3 fruit fly cellular contexts compared by ENCODE assay signal in the genomic region with DNA sequence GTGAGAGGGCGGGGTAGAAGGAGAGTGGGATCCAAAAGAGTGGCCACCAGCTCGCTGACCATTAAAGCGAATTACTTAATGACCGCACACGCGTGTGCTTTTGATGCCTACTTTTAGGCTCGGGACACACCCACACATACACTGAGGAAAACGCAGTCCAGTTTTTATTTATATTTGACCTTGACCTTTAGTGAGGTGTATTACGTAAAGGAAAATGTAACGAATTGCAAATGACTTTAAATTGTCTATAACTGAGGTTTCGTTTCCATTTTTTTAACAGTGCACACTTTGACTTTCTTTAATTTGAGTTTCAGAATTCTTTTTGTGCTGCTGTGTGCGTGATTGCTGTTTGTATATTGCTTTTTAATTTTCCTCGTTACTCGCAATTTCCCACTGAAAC.
TF ChIP-seq lines count a peak whose summit lies in the region.

No protein-coding gene starts in this region.

- no peak for TF ChIP-seq CTCF in whole organism, embryonic (GFP tag; optimal IDR thresholded peaks at IDR 0.05; lab: Kevin White, UChicago)

TF ChIP-seq in whole organism, embryonic, 481 proteins besides CTCF, POLR2A, EP300 and RAD21 (continues in another document):
- TF ChIP-seq CG15269 (tag; optimal IDR thresholded peaks at IDR 0.05; lab: Kevin White, UChicago) (peak; percentile 33), Ada2b (GFP tag; IDR thresholded peaks at IDR 0.05; lab: Robert Waterston, UW) (peak; percentile 25; the same call in 1 of the 2 replicates), CG6683 (GFP tag; optimal IDR thresholded peaks at IDR 0.05; lab: Kevin White, UChicago) (no peak), Sin3A (optimal IDR thresholded peaks at IDR 0.05; lab: Kevin White, UChicago) (no peak), salm (tag; optimal IDR thresholded peaks at IDR 0.05; lab: Kevin White, UChicago) (no peak), Meics (GFP tag; optimal IDR thresholded peaks at IDR 0.05; lab: Kevin White, UChicago) (peak; percentile 43), sisA (GFP tag; IDR thresholded peaks at IDR 0.05; lab: Robert Waterston, UW) (peak; percentile 48; the same call in 1 of the 2 replicates), Ssrp (tag; optimal IDR thresholded peaks at IDR 0.05; lab: Kevin White, UChicago) (peak; percentile 16), esg (GFP tag; conservative IDR thresholded peaks at IDR 0.05; lab: Robert Waterston, UW) (peak; percentile 41; the same call in 1 of the 2 replicates), z (GFP tag; IDR thresholded peaks at IDR 0.05; lab: Robert Waterston, UW) (no peak), CG10209 (GFP tag; optimal IDR thresholded peaks at IDR 0.05; lab: Kevin White, UChicago) (peak; percentile 12), CG7745 (tag; optimal IDR thresholded peaks at IDR 0.05; lab: Kevin White, UChicago) (no peak), CG2129 (GFP tag; IDR thresholded peaks at IDR 0.05; lab: Robert Waterston, UW; ENCODE audit: partially characterized antibody) (no peak), CG31441 (GFP tag; IDR thresholded peaks at IDR 0.05; lab: Robert Waterston, UW) (0 out of 2 replicates have a peak, but pooled peaks have one; percentile 20), CG1832 (GFP tag; optimal IDR thresholded peaks at IDR 0.05; lab: Kevin White, UChicago) (no peak), nmo (GFP tag; optimal IDR thresholded peaks at IDR 0.05; lab: Kevin White, UChicago) (peak; percentile 7), CG14667 (GFP tag; IDR thresholded peaks at IDR 0.05; lab: Robert Waterston, UW) (no peak), gcm2 (GFP tag; optimal IDR thresholded peaks at IDR 0.05; lab: Kevin White, UChicago) (no peak), CG11456 (GFP tag; IDR thresholded peaks at IDR 0.05; lab: Robert Waterston, UW) (no peak), peb (GFP tag; IDR thresholded peaks at IDR 0.05; lab: Robert Waterston, UW) (no peak), slbo (GFP tag; IDR thresholded peaks at IDR 0.05; lab: Robert Waterston, UW) (peak; percentile 48; the same call in 1 of the 2 replicates), CG2120 (GFP tag; optimal IDR thresholded peaks at IDR 0.05; lab: Kevin White, UChicago) (peak; percentile 48), tll (GFP tag; optimal IDR thresholded peaks at IDR 0.05; lab: Kevin White, UChicago) (no peak), pan (optimal IDR thresholded peaks at IDR 0.05; lab: Kevin White, UChicago) (no peak), pan (GFP tag; optimal IDR thresholded peaks at IDR 0.05 in 1 of 2, IDR thresholded peaks at IDR 0.05 in 1 of 2) (peak in 1 of 2 experiments; percentile 36), zen (tag; optimal IDR thresholded peaks at IDR 0.05; lab: Kevin White, UChicago) (no peak), aop (GFP tag; IDR thresholded peaks at IDR 0.05; lab: Robert Waterston, UW) (no peak)

TF ChIP-seq in whole organism, prepupa, 60 proteins besides CTCF, POLR2A, EP300 and RAD21:
- 0 out of 3 replicates have a peak, but pooled peaks have one; percentile 19 for TF ChIP-seq CG8119 (GFP tag; IDR thresholded peaks at IDR 0.05; lab: Robert Waterston, UW)
- TF ChIP-seq CG15336 (GFP tag; IDR thresholded peaks at IDR 0.05; lab: Robert Waterston, UW), result peak; percentile 35; the same call in 1 of the 2 replicates
- peak; percentile 11 for TF ChIP-seq cyc (GFP tag; optimal IDR thresholded peaks at IDR 0.05; lab: Kevin White, UChicago)
- TF ChIP-seq OdsH (GFP tag; optimal IDR thresholded peaks at IDR 0.05; lab: Kevin White, UChicago), result peak; percentile 7
- TF ChIP-seq Hr4 (GFP tag; optimal IDR thresholded peaks at IDR 0.05; lab: Kevin White, UChicago), result peak; percentile 6
- TF ChIP-seq CG7368 (GFP tag; optimal IDR thresholded peaks at IDR 0.05; lab: Kevin White, UChicago), result no peak
- TF ChIP-seq CG31627 (GFP tag; optimal IDR thresholded peaks at IDR 0.05; lab: Kevin White, UChicago), result peak; percentile 1
- peak; percentile 6 for TF ChIP-seq topi (GFP tag; optimal IDR thresholded peaks at IDR 0.05; lab: Kevin White, UChicago)
- TF ChIP-seq Eip78C (GFP tag; lab: Kevin White, UChicago), result peak; percentile 42
- no peak for TF ChIP-seq CG10631 (GFP tag; optimal IDR thresholded peaks at IDR 0.05; lab: Kevin White, UChicago)
- no peak for TF ChIP-seq CG6854 (GFP tag; optimal IDR thresholded peaks at IDR 0.05; lab: Kevin White, UChicago)
- TF ChIP-seq lz (GFP tag; optimal IDR thresholded peaks at IDR 0.05; lab: Kevin White, UChicago), result no peak
- TF ChIP-seq CG10669 (GFP tag; optimal IDR thresholded peaks at IDR 0.05; lab: Kevin White, UChicago), result no peak
- TF ChIP-seq acj6 (GFP tag; optimal IDR thresholded peaks at IDR 0.05; lab: Kevin White, UChicago), result peak; percentile 28
- 0 out of 2 replicates have a peak, but pooled peaks have one; percentile 23 for TF ChIP-seq Gug (GFP tag; IDR thresholded peaks at IDR 0.05; lab: Robert Waterston, UW)
- TF ChIP-seq Hr38 (GFP tag; optimal IDR thresholded peaks at IDR 0.05; lab: Kevin White, UChicago), result no peak
- no peak for TF ChIP-seq CG11902 (GFP tag; optimal IDR thresholded peaks at IDR 0.05; lab: Kevin White, UChicago)
- TF ChIP-seq vri (GFP tag; optimal IDR thresholded peaks at IDR 0.05; lab: Kevin White, UChicago), result no peak
- TF ChIP-seq CG6163 (GFP tag; IDR thresholded peaks at IDR 0.05; lab: Robert Waterston, UW), result 0 out of 3 replicates have a peak, but pooled peaks have one; percentile 54
- TF ChIP-seq CG3919 (GFP tag; optimal IDR thresholded peaks at IDR 0.05; lab: Kevin White, UChicago), result peak; percentile 11
- TF ChIP-seq Sox14 (GFP tag; optimal IDR thresholded peaks at IDR 0.05; lab: Kevin White, UChicago), result no peak
- peak; percentile 49; the same call in 1 of the 3 replicates for TF ChIP-seq eg (GFP tag; IDR thresholded peaks at IDR 0.05; lab: Robert Waterston, UW)
- no peak for TF ChIP-seq CG11294 (GFP tag; IDR thresholded peaks at IDR 0.05; lab: Robert Waterston, UW)
- TF ChIP-seq Sox15 (GFP tag; optimal IDR thresholded peaks at IDR 0.05; lab: Kevin White, UChicago), result no peak
- TF ChIP-seq achi (GFP tag; optimal IDR thresholded peaks at IDR 0.05; lab: Kevin White, UChicago), result no peak
- TF ChIP-seq dsx (GFP tag; optimal IDR thresholded peaks at IDR 0.05; lab: Kevin White, UChicago; ENCODE audit: poor library complexity, severe bottlenecking), result no peak
- peak; percentile 41 for TF ChIP-seq CG32006 (GFP tag; optimal IDR thresholded peaks at IDR 0.05; lab: Kevin White, UChicago)
- peak; percentile 24 for TF ChIP-seq Hr39 (GFP tag; optimal IDR thresholded peaks at IDR 0.05; lab: Kevin White, UChicago)
- no peak for TF ChIP-seq fd85E (GFP tag; optimal IDR thresholded peaks at IDR 0.05; lab: Kevin White, UChicago)

TF ChIP-seq in whole organism, pupa, 21 proteins besides CTCF, POLR2A, EP300 and RAD21:
- TF ChIP-seq CG17806 (tag; optimal IDR thresholded peaks at IDR 0.05; lab: Kevin White, UChicago) (peak; percentile 7), CG8301 (tag; optimal IDR thresholded peaks at IDR 0.05; lab: Kevin White, UChicago) (peak; percentile 36), CG14655 (GFP tag; optimal IDR thresholded peaks at IDR 0.05; lab: Kevin White, UChicago) (peak; percentile 61), fd96Ca (GFP tag; IDR thresholded peaks at IDR 0.05; lab: Robert Waterston, UW) (0 out of 3 replicates have a peak, but pooled peaks have one; percentile 11), D1 (tag; optimal IDR thresholded peaks at IDR 0.05; lab: Kevin White, UChicago) (no peak)
